Worm (Caenorhabditis elegans) whole organism, L1 larva: Measurements from ENCODE around the gene lido-10.

Experiments
- C04F5.9 ChIP-seq: sonication (generic microtip); optimal IDR thresholded peaks from 2 replicates; lab custom pipeline; 2016; ENCODE audit warnings: missing genetic modification characterization, missing compliant biosample characterization
- C34B4.2 ChIP-seq: sonication (generic microtip); optimal IDR thresholded peaks from 2 replicates; lab custom pipeline; 2017; ENCODE audit warnings: mild to moderate bottlenecking, missing genetic modification characterization, missing compliant biosample characterization
- F16B12.6 ChIP-seq: fragments of 150-350 bp; optimal IDR thresholded peaks from 2 replicates; lab custom pipeline; 2014; ENCODE audit warnings: missing biosample characterization, missing genetic modification characterization
- Y116A8C.19 ChIP-seq: sonication (generic microtip); optimal IDR thresholded peaks from 2 replicates; lab custom pipeline; 2016; ENCODE audit warnings: missing compliant biosample characterization, missing genetic modification characterization, borderline replicate concordance
- aha-1 ChIP-seq: fragments of 150-350 bp; optimal IDR thresholded peaks from 2 replicates; lab custom pipeline; 2014; ENCODE audit warnings: missing biosample characterization, missing genetic modification characterization
- alr-1 ChIP-seq: fragments of 200-800 bp; sonication (Bioruptor generic); optimal IDR thresholded peaks from 2 replicates; lab custom pipeline; 2018; ENCODE audit warnings: borderline replicate concordance, mild to moderate bottlenecking, missing genetic modification characterization, missing compliant biosample characterization
- ceh-82 ChIP-seq, 3 experiments: fragments of 150-350 bp in 1 of 3; sonication (generic microtip) in 2 of 3; optimal IDR thresholded peaks; 2 replicates each; lab custom pipeline; 2014 to 2017; ENCODE audit warnings: missing biosample characterization in 3 of 3, missing genetic modification characterization in 3 of 3
- ceh-90 ChIP-seq: sonication (generic microtip); optimal IDR thresholded peaks from 2 replicates; lab custom pipeline; 2016; ENCODE audit warnings: missing genetic modification characterization, missing compliant biosample characterization
- ces-1 ChIP-seq: fragments of 150-350 bp; optimal IDR thresholded peaks from 2 replicates; lab custom pipeline; 2014; ENCODE audit warnings: missing biosample characterization, missing genetic modification reagents, missing genetic modification characterization
- dsc-1 ChIP-seq: sonication (generic microtip); optimal IDR thresholded peaks from 2 replicates; lab custom pipeline; 2016; ENCODE audit warnings: mild to moderate bottlenecking, missing genetic modification characterization, missing compliant biosample characterization
- egl-13 ChIP-seq: sonication (generic microtip); optimal IDR thresholded peaks from 2 replicates; lab custom pipeline; 2016; ENCODE audit warnings: missing genotype, missing genetic modification reagents, missing genetic modification characterization, missing compliant biosample characterization
- egl-27 ChIP-seq, 2 experiments: fragments of 150-350 bp in 1 of 2; sonication (generic microtip); optimal IDR thresholded peaks; 3 replicates each; lab custom pipeline; 2017 to 2018; ENCODE audit warnings: missing biosample characterization in 2 of 2, missing genetic modification characterization in 2 of 2, missing genetic modification reagents in 2 of 2
- elt-3 ChIP-seq, 6 experiments: fragments of 150-350 bp in 1 of 6; sonication (generic microtip); optimal IDR thresholded peaks; 2 replicates each; lab custom pipeline; 2017 to 2018; ENCODE audit warnings: missing biosample characterization in 6 of 6, missing genetic modification characterization in 6 of 6, inconsistent platforms in 1 of 6
- ets-5 ChIP-seq: fragments of 200-800 bp; sonication (Bioruptor generic); IDR thresholded peaks from 2 replicates; pipeline ENCODE4 v1.3.6; 2022; ENCODE audit warnings: missing genetic modification characterization, missing compliant biosample characterization
- fkh-10 ChIP-seq: sonication (generic microtip); optimal IDR thresholded peaks from 2 replicates; lab custom pipeline; 2017; ENCODE audit warnings: missing biosample characterization, missing genetic modification reagents, missing genetic modification characterization
- fkh-4 ChIP-seq: sonication (generic microtip); optimal IDR thresholded peaks from 2 replicates; lab custom pipeline; 2016; ENCODE audit warnings: missing compliant biosample characterization, missing genetic modification characterization, borderline replicate concordance
- fkh-8 ChIP-seq: sonication (generic microtip); optimal IDR thresholded peaks from 2 replicates; lab custom pipeline; 2016; ENCODE audit warnings: mild to moderate bottlenecking, missing genetic modification characterization, missing compliant biosample characterization
- grh-1 ChIP-seq: fragments of 200-800 bp; sonication (Bioruptor generic); IDR thresholded peaks from 2 replicates; pipeline ENCODE4 v1.3.6; 2022; ENCODE audit warnings: missing genetic modification reagents, missing genetic modification characterization, missing compliant biosample characterization
- hpl-2 ChIP-seq: fragments of 150-350 bp; optimal IDR thresholded peaks from 2 replicates; lab custom pipeline; 2014; ENCODE audit warnings: missing biosample characterization, missing genetic modification reagents, missing genetic modification characterization
- irx-1 ChIP-seq: sonication (generic microtip); optimal IDR thresholded peaks from 2 replicates; lab custom pipeline; 2016; ENCODE audit warnings: missing genetic modification characterization, missing compliant biosample characterization
- isw-1 ChIP-seq: fragments of 200-800 bp; sonication (Bioruptor generic); IDR thresholded peaks from 2 replicates; pipeline ENCODE4 v1.3.6; 2022; ENCODE audit warnings: missing genetic modification characterization, missing compliant biosample characterization
- jun-1 ChIP-seq: fragments of 150-350 bp; optimal IDR thresholded peaks from 2 replicates; lab custom pipeline; 2014; ENCODE audit warnings: missing biosample characterization, missing genetic modification reagents, missing genetic modification characterization
- lin-35 ChIP-seq, 2 experiments: fragments of 150-350 bp; optimal IDR thresholded peaks; 2 replicates each; lab custom pipeline; 2014; ENCODE audit warnings: missing biosample characterization in 2 of 2, missing genetic modification characterization in 2 of 2, missing genetic modification reagents in 2 of 2
- lin-39 ChIP-seq: fragments of 150-350 bp; optimal IDR thresholded peaks from 2 replicates; lab custom pipeline; 2014; ENCODE audit warnings: missing biosample characterization, missing genetic modification reagents, missing genetic modification characterization
- mab-9 ChIP-seq: fragments of 200-800 bp; sonication (Bioruptor generic); IDR thresholded peaks from 2 replicates; pipeline ENCODE4 v1.3.6; 2022; ENCODE audit warnings: missing genetic modification reagents, missing genetic modification characterization, missing compliant biosample characterization
- mdl-1 ChIP-seq, 2 experiments: fragments of 150-350 bp; optimal IDR thresholded peaks; 2 replicates each; lab custom pipeline; 2014 to 2017; ENCODE audit warnings: missing biosample characterization in 2 of 2, missing genetic modification characterization in 2 of 2, inconsistent platforms in 1 of 2
- mef-2 ChIP-seq: fragments of 150-350 bp; optimal IDR thresholded peaks from 2 replicates; lab custom pipeline; 2014; ENCODE audit warnings: missing biosample characterization, missing genetic modification characterization
- mep-1 ChIP-seq: fragments of 150-350 bp; optimal IDR thresholded peaks from 2 replicates; lab custom pipeline; 2014; ENCODE audit warnings: missing biosample characterization, missing genetic modification characterization
- nhr-11 ChIP-seq: fragments of 150-350 bp; optimal IDR thresholded peaks from 2 replicates; lab custom pipeline; 2014; ENCODE audit warnings: missing biosample characterization, missing genetic modification characterization
- nhr-12 ChIP-seq: sonication (generic microtip); optimal IDR thresholded peaks from 2 replicates; lab custom pipeline; 2017; ENCODE audit warnings: missing biosample characterization, missing genetic modification characterization
- nhr-19 ChIP-seq: fragments of 200-800 bp; sonication (Bioruptor generic); conservative IDR thresholded peaks from 2 replicates; pipeline ENCODE4 v1.3.6; 2022; ENCODE audit warnings: missing genetic modification characterization, missing compliant biosample characterization
- nhr-20 ChIP-seq: sonication (generic microtip); optimal IDR thresholded peaks from 2 replicates; lab custom pipeline; 2016; ENCODE audit warnings: mild to moderate bottlenecking, missing genetic modification characterization, missing compliant biosample characterization
- nhr-237 ChIP-seq: fragments of 150-350 bp; optimal IDR thresholded peaks from 2 replicates; lab custom pipeline; 2014; ENCODE audit warnings: missing biosample characterization, missing genetic modification characterization
- nhr-76 ChIP-seq: sonication (generic microtip); optimal IDR thresholded peaks from 2 replicates; lab custom pipeline; 2017; ENCODE audit warnings: missing biosample characterization, missing genetic modification characterization
- nhr-77 ChIP-seq: fragments of 150-350 bp; optimal IDR thresholded peaks from 2 replicates; lab custom pipeline; 2014; ENCODE audit warnings: missing biosample characterization, missing genetic modification characterization
- nhr-84 ChIP-seq: sonication (generic microtip); optimal IDR thresholded peaks from 2 replicates; lab custom pipeline; 2017; ENCODE audit warnings: missing biosample characterization, missing genetic modification characterization
- nhr-85 ChIP-seq: sonication (generic microtip); peaks from one replicate; lab custom pipeline; 2016; ENCODE audit warnings: missing genetic modification characterization, inconsistent platforms, missing compliant biosample characterization
- nhr-90 ChIP-seq: sonication (generic microtip); optimal IDR thresholded peaks from 2 replicates; lab custom pipeline; 2016; ENCODE audit warnings: mild to moderate bottlenecking, missing genetic modification characterization, missing compliant biosample characterization; ENCODE audit not compliant: poor library complexity
- pag-3 ChIP-seq: sonication (generic microtip); optimal IDR thresholded peaks from 2 replicates; lab custom pipeline; 2017; ENCODE audit warnings: missing genetic modification characterization, mild to moderate bottlenecking, missing compliant biosample characterization, antibody characterized with exemption, borderline replicate concordance; ENCODE audit not compliant: insufficient read depth
- pax-3 ChIP-seq: fragments of 200-800 bp; sonication (Bioruptor generic); optimal IDR thresholded peaks from 2 replicates; lab custom pipeline; 2018; ENCODE audit warnings: mild to moderate bottlenecking, missing genetic modification characterization, moderate library complexity, missing compliant biosample characterization
- snpc-4 ChIP-seq: fragments of 150-350 bp; optimal IDR thresholded peaks from 2 replicates; lab custom pipeline; 2014; ENCODE audit warnings: missing biosample characterization, missing genetic modification characterization
- snu-23 ChIP-seq: sonication (generic microtip); optimal IDR thresholded peaks from 2 replicates; lab custom pipeline; 2016; ENCODE audit warnings: missing genetic modification characterization, missing compliant biosample characterization
- sox-4 ChIP-seq: sonication (generic microtip); optimal IDR thresholded peaks from 2 replicates; lab custom pipeline; 2016; ENCODE audit warnings: missing genetic modification characterization, missing compliant biosample characterization
- sptf-1 ChIP-seq: fragments of 150-350 bp; optimal IDR thresholded peaks from 2 replicates; lab custom pipeline; 2014; ENCODE audit warnings: missing biosample characterization, missing genetic modification characterization
- sup-37 ChIP-seq: fragments of 200-800 bp; sonication (Bioruptor generic); optimal IDR thresholded peaks from 2 replicates; lab custom pipeline; 2018; ENCODE audit warnings: mild to moderate bottlenecking, missing genetic modification characterization, missing compliant biosample characterization
- swsn-7 ChIP-seq: sonication (generic microtip); optimal IDR thresholded peaks from 2 replicates; lab custom pipeline; 2016; ENCODE audit warnings: missing genetic modification characterization, missing compliant biosample characterization
- unc-130 ChIP-seq: fragments of 150-350 bp; optimal IDR thresholded peaks from 2 replicates; lab custom pipeline; 2017; ENCODE audit warnings: missing biosample characterization, missing genetic modification characterization, inconsistent platforms
- unc-30 ChIP-seq: sonication (generic microtip); optimal IDR thresholded peaks from 2 replicates; lab custom pipeline; 2017; ENCODE audit warnings: missing biosample characterization, missing genetic modification characterization
- unc-86 ChIP-seq: sonication (generic microtip); optimal IDR thresholded peaks from 2 replicates; lab custom pipeline; 2016; ENCODE audit warnings: missing genetic modification characterization, missing compliant biosample characterization
- xbp-1 ChIP-seq: sonication (generic microtip); optimal IDR thresholded peaks from 2 replicates; lab custom pipeline; 2016; ENCODE audit warnings: missing genetic modification characterization, missing compliant biosample characterization
- zag-1 ChIP-seq: fragments of 150-350 bp; optimal IDR thresholded peaks from 2 replicates; lab custom pipeline; 2014; ENCODE audit warnings: missing biosample characterization, missing genetic modification characterization
- ztf-11 ChIP-seq, 2 experiments: sonication (generic microtip); optimal IDR thresholded peaks; 2 replicates each; lab custom pipeline; 2016 to 2017; ENCODE audit warnings: missing genetic modification characterization in 2 of 2, missing biosample characterization in 1 of 2, missing compliant biosample characterization in 1 of 2
- ztf-4 ChIP-seq: fragments of 150-350 bp; optimal IDR thresholded peaks from 2 replicates; lab custom pipeline; 2014; ENCODE audit warnings: missing biosample characterization, missing genetic modification characterization

lido-10 gene

DNA sequence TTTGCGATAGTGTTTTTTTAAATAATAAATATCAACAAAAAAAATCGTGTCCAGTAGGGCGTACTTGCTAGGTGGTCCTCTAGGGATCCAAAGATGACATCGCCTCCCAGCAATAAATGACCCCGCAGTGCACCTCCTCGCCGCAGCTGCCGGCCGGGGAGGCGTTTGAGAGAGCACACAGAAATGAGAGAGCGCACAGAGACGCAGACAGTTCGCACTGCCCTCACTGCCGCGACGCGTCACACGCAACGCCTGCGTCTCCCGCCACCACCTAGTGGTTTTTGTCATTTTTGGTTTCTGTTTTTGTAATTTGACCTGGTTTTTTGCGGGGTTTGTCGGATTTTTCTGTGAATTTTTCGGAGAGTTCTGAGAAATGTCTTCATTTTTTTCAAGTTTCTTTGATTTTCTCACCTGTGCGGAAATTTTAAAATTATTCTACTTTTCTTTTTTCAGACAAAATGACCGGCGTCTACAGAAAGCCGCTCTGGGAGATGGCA is 14.4 kb upstream of the lido-10 start, which contains the start of gene lido-7:
Gene lido-7, plus strand, starts transcription at position 447 of the 497 bp plus-strand sequence.
- TF ChIP-seq zag-1 (tag; lab: Kevin White, UChicago) (no peak), sox-4 (tag; lab: Kevin White, UChicago) (no peak), nhr-19 (GFP tag; lab: Robert Waterston, UW) (peak; percentile 38; the same call in 1 of the 2 replicates), C04F5.9 (tag; lab: Kevin White, UChicago) (peak; percentile 7), nhr-84 (tag; lab: Kevin White, UChicago) (no peak), isw-1 (peak; percentile 13; the same call in 1 of the 2 replicates), fkh-4 (tag; lab: Kevin White, UChicago) (no peak), swsn-7 (tag; lab: Kevin White, UChicago) (peak; percentile 59), jun-1 (tag; lab: Kevin White, UChicago) (peak; percentile 9), sup-37 (GFP tag; lab: Kevin White, UChicago) (no peak), nhr-85 (tag; lab: Kevin White, UChicago) (peak; percentile 74), mab-9 (GFP tag; lab: Robert Waterston, UW) (no peak), ztf-4 (no peak), sptf-1 (tag; lab: Kevin White, UChicago) (no peak), pax-3 (tag; lab: Kevin White, UChicago) (no peak), mep-1 (tag; lab: Kevin White, UChicago) (peak; percentile 6), lin-39 (tag; lab: Kevin White, UChicago) (no peak), snu-23 (GFP tag; lab: Kevin White, UChicago) (peak; percentile 58), xbp-1 (no peak), ceh-82 (tag; optimal IDR thresholded peaks at IDR 0.05; lab: Kevin White, UChicago) (peak in 1 of 3 experiments; percentile 35), hpl-2 (GFP tag; lab: Kevin White, UChicago) (no peak), ets-5 (GFP tag; lab: Robert Waterston, UW) (no peak), fkh-10 (GFP tag; lab: Kevin White, UChicago) (no peak), mef-2 (tag; lab: Kevin White, UChicago) (no peak), egl-27 (tag; optimal IDR thresholded peaks at IDR 0.05; lab: Kevin White, UChicago) (no peak), unc-86 (tag; lab: Kevin White, UChicago) (peak; percentile 15), nhr-76 (tag; lab: Kevin White, UChicago) (no peak), grh-1 (0 out of 2 replicates have a peak, but pooled peaks have one; percentile 22), ceh-90 (tag; lab: Kevin White, UChicago) (no peak), nhr-77 (tag; lab: Kevin White, UChicago) (no peak), ztf-11 (tag; optimal IDR thresholded peaks at IDR 0.05; lab: Kevin White, UChicago) (no peak), nhr-237 (no peak), Y116A8C.19 (tag; lab: Kevin White, UChicago) (no peak), lin-35 (GFP tag; optimal IDR thresholded peaks at IDR 0.05; lab: Kevin White, UChicago) (peak; percentile 27 to 59), C34B4.2 (no peak), nhr-12 (tag; lab: Kevin White, UChicago) (no peak), pag-3 (no peak), unc-130 (tag; lab: Kevin White, UChicago) (no peak), mdl-1 (tag; optimal IDR thresholded peaks at IDR 0.05; lab: Kevin White, UChicago) (peak in 1 of 2 experiments; percentile 14), aha-1 (tag; lab: Kevin White, UChicago) (no peak), nhr-20 (tag; lab: Kevin White, UChicago) (peak; percentile 38), nhr-11 (tag; lab: Kevin White, UChicago) (no peak), nhr-90 (tag; lab: Kevin White, UChicago) (peak; percentile 2), alr-1 (tag; lab: Kevin White, UChicago) (no peak), irx-1 (tag; lab: Kevin White, UChicago) (peak; percentile 28), dsc-1 (tag; lab: Kevin White, UChicago) (peak; percentile 12), unc-30 (tag; lab: Kevin White, UChicago) (no peak), fkh-8 (peak; percentile 11), F16B12.6 (no peak), snpc-4 (tag; lab: Kevin White, UChicago) (no peak), elt-3 (tag; optimal IDR thresholded peaks at IDR 0.05; lab: Kevin White, UChicago) (no peak), egl-13 (tag; lab: Kevin White, UChicago) (no peak), ces-1 (GFP tag; lab: Kevin White, UChicago) (no peak)
